Fruit fly (Drosophila melanogaster): ENCODE measurements around the gene CG46525.

DNA sequence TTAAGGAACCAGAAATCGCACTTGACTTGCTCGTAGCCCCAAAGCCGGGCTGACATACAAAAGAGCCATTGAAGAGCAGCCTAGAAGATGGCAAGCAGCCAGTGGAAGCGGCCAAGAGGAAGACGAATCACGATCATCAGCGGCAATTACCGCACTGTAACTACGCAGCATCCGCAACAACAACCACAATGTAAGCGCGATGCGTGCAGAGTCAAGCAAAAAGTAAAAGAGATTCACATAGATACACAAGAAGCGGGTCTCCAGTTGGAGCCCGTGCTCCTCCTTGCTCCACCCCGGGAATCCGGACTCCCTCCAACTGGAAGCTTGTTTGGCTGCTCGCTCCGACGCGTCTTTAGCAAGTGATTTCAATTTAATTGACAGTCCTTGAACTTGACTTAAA is 16.6 kb downstream of the CG46525 start:
- TF ChIP-seq psq (optimal IDR thresholded peaks at IDR 0.05) (no peak), Sin3A (optimal IDR thresholded peaks at IDR 0.05) (no peak), h (optimal IDR thresholded peaks at IDR 0.05) (no peak), insv (optimal IDR thresholded peaks at IDR 0.05) (no peak)
